Worm (Caenorhabditis elegans): ENCODE measurements around the gene R13H4.5.

The R13H4.5 gene

ce11 chrV:11844828-11845227 is 15.6 kb upstream of the R13H4.5 start (continued):
- TF ChIP-seq Y48G9A.11 (GFP tag; IDR thresholded peaks at IDR 0.05) = no peak
- TF ChIP-seq Y5F2A.4 (GFP tag; optimal IDR thresholded peaks at IDR 0.05) = no peak
- no peak for TF ChIP-seq cey-2 (tag; optimal IDR thresholded peaks at IDR 0.05; ENCODE audit: borderline replicate concordance, insufficient read depth)
- TF ChIP-seq mxl-3 (GFP tag; optimal IDR thresholded peaks at IDR 0.05) = peak; percentile 30
- no peak for TF ChIP-seq nhr-76 (tag; optimal IDR thresholded peaks at IDR 0.05)
- TF ChIP-seq egl-27 (tag; optimal IDR thresholded peaks at IDR 0.05) = no peak
- no peak for TF ChIP-seq daf-12 (tag; optimal IDR thresholded peaks at IDR 0.05)
- TF ChIP-seq snpc-4 (tag; optimal IDR thresholded peaks at IDR 0.05) = no peak
- TF ChIP-seq zip-2 (tag; optimal IDR thresholded peaks at IDR 0.05) = no peak
- TF ChIP-seq php-3 (GFP tag; IDR thresholded peaks at IDR 0.05) = no peak
- no peak for TF ChIP-seq nhr-48 (tag; optimal IDR thresholded peaks at IDR 0.05)
- TF ChIP-seq zfp-3 (GFP tag; conservative IDR thresholded peaks at IDR 0.05) = no peak
- TF ChIP-seq skn-1 (tag; optimal IDR thresholded peaks at IDR 0.05) = no peak
- TF ChIP-seq lin-38 (GFP tag; IDR thresholded peaks at IDR 0.05) = no peak
- no peak for TF ChIP-seq nhr-11 (tag; optimal IDR thresholded peaks at IDR 0.05)
- no peak for TF ChIP-seq daf-8 (GFP tag; IDR thresholded peaks at IDR 0.05)
- TF ChIP-seq unc-62 (GFP tag; optimal IDR thresholded peaks at IDR 0.05 in 1 of 2) = peak in 1 of 2 experiments; percentile 89
- TF ChIP-seq unc-62 (tag; optimal IDR thresholded peaks at IDR 0.05) = no peak
- no peak for TF ChIP-seq F10B5.3 (tag; optimal IDR thresholded peaks at IDR 0.05)
- TF ChIP-seq lsy-2 (tag; optimal IDR thresholded peaks at IDR 0.05) = peak in 1 of 2 experiments; percentile 51
- no peak for TF ChIP-seq mxl-2 (GFP tag; conservative IDR thresholded peaks at IDR 0.05)
- peak in 1 of 2 experiments; percentile 43 for TF ChIP-seq mdl-1 (tag; optimal IDR thresholded peaks at IDR 0.05)
- no peak for TF ChIP-seq ceh-82 (tag; optimal IDR thresholded peaks at IDR 0.05)
- TF ChIP-seq T20F7.1 (GFP tag; optimal IDR thresholded peaks at IDR 0.05) = no peak
- TF ChIP-seq ceh-44 (GFP tag; IDR thresholded peaks at IDR 0.05) = no peak
- TF ChIP-seq spr-3 (GFP tag; optimal IDR thresholded peaks at IDR 0.05) = no peak
- no peak for TF ChIP-seq hif-1 (tag; optimal IDR thresholded peaks at IDR 0.05)
- TF ChIP-seq ceh-32 (tag; optimal IDR thresholded peaks at IDR 0.05; ENCODE audit: poor library complexity) = no peak
- no peak for TF ChIP-seq nhr-77 (tag; optimal IDR thresholded peaks at IDR 0.05)
- no peak for TF ChIP-seq madf-5 (GFP tag; IDR thresholded peaks at IDR 0.05)
- no peak for TF ChIP-seq arid-1 (GFP tag; conservative IDR thresholded peaks at IDR 0.05)
- no peak for TF ChIP-seq F49E8.2 (tag; optimal IDR thresholded peaks at IDR 0.05; ENCODE audit: borderline replicate concordance)
- no peak for TF ChIP-seq tag-97 (GFP tag; IDR thresholded peaks at IDR 0.05)
- TF ChIP-seq lin-39 (tag; optimal IDR thresholded peaks at IDR 0.05) = no peak
- no peak for TF ChIP-seq lin-1 (GFP tag; IDR thresholded peaks at IDR 0.05)
- TF ChIP-seq zfp-2 (tag; optimal IDR thresholded peaks at IDR 0.05) = no peak
- no peak for TF ChIP-seq daf-16 (GFP tag; optimal IDR thresholded peaks at IDR 0.05)
- TF ChIP-seq daf-16 (tag; optimal IDR thresholded peaks at IDR 0.05) = no peak
- no peak for TF ChIP-seq R02D3.7 (tag; optimal IDR thresholded peaks at IDR 0.05)
- TF ChIP-seq F37D6.2 (tag; optimal IDR thresholded peaks at IDR 0.05) = no peak
- TF ChIP-seq mes-2 (tag; optimal IDR thresholded peaks at IDR 0.05; ENCODE audit: poor library complexity, severe bottlenecking) = peak; percentile 34
- TF ChIP-seq nhr-42 (GFP tag; IDR thresholded peaks at IDR 0.05) = no peak
- no peak for TF ChIP-seq fos-1 (tag; optimal IDR thresholded peaks at IDR 0.05)
- TF ChIP-seq snpc-1.2 (GFP tag; IDR thresholded peaks at IDR 0.05) = no peak
- peak; percentile 55; the same call in 1 of the 2 replicates for TF ChIP-seq ctbp-1 (GFP tag; IDR thresholded peaks at IDR 0.05)
- no peak for TF ChIP-seq vab-7 (GFP tag; IDR thresholded peaks at IDR 0.05)
- TF ChIP-seq hlh-30 (tag; optimal IDR thresholded peaks at IDR 0.05; ENCODE audit: insufficient read depth) = peak; percentile 23
- no peak for TF ChIP-seq sdz-12 (GFP tag; optimal IDR thresholded peaks at IDR 0.05)
- TF ChIP-seq fkh-10 (GFP tag; optimal IDR thresholded peaks at IDR 0.05) = no peak
- no peak for TF ChIP-seq lin-15B (tag; optimal IDR thresholded peaks at IDR 0.05)
- TF ChIP-seq ama-1 (optimal IDR thresholded peaks at IDR 0.05) = no peak
- 0 out of 2 replicates have a peak, but pooled peaks have one; percentile 30 for TF ChIP-seq T26A8.4 (GFP tag; IDR thresholded peaks at IDR 0.05)

All from whole organism, L4 larva.